Fruit fly (Drosophila melanogaster): ENCODE measurements around the gene p38a.

Gene p38a

dm6 chr3R:24108902-24109389 is 43.2 kb downstream of the p38a start, which contains the start of the genes eIF4EHP and CG18428 (continued):
- TF ChIP-seq slbo (GFP tag; IDR thresholded peaks at IDR 0.05) = no peak
- TF ChIP-seq CG12769 (tag; optimal IDR thresholded peaks at IDR 0.05) = peak; percentile 94
- peak; percentile 97 for TF ChIP-seq CG4707 (GFP tag; optimal IDR thresholded peaks at IDR 0.05)
- no peak for TF ChIP-seq CG34224 (GFP tag; IDR thresholded peaks at IDR 0.05; ENCODE audit: partially characterized antibody)
- peak; percentile 77 for TF ChIP-seq ERR (GFP tag; optimal IDR thresholded peaks at IDR 0.05)
- TF ChIP-seq CG13296 (GFP tag; optimal IDR thresholded peaks at IDR 0.05) = peak; percentile 100
- peak; percentile 99 for TF ChIP-seq CG9817 (tag; optimal IDR thresholded peaks at IDR 0.05)
- TF ChIP-seq CG11695 (GFP tag; IDR thresholded peaks at IDR 0.05) = no peak
- TF ChIP-seq chinmo (GFP tag; IDR thresholded peaks at IDR 0.05; ENCODE audit: partially characterized antibody) = no peak
- peak; percentile 54 for TF ChIP-seq Dp (GFP tag; optimal IDR thresholded peaks at IDR 0.05)
- peak; percentile 98 for TF ChIP-seq Blimp-1 (GFP tag; optimal IDR thresholded peaks at IDR 0.05)
- TF ChIP-seq MTF-1 (GFP tag; optimal IDR thresholded peaks at IDR 0.05; ENCODE audit: borderline replicate concordance) = peak; percentile 95
- peak; percentile 99 for TF ChIP-seq Chrac-16 (GFP tag; optimal IDR thresholded peaks at IDR 0.05)
- TF ChIP-seq CG6813 (GFP tag; optimal IDR thresholded peaks at IDR 0.05) = peak; percentile 99
- TF ChIP-seq yki (optimal IDR thresholded peaks at IDR 0.05) = no peak
- TF ChIP-seq dmrt99B (tag; optimal IDR thresholded peaks at IDR 0.05) = peak; percentile 99
- TF ChIP-seq CG7357 (GFP tag; IDR thresholded peaks at IDR 0.05) = peak; percentile 98
- TF ChIP-seq Sry-β (GFP tag; optimal IDR thresholded peaks at IDR 0.05) = peak; percentile 75
- peak; percentile 99 for TF ChIP-seq CG4328 (GFP tag; optimal IDR thresholded peaks at IDR 0.05)
- TF ChIP-seq CG7928 (GFP tag; optimal IDR thresholded peaks at IDR 0.05) = peak; percentile 79
- TF ChIP-seq psq (GFP tag; optimal IDR thresholded peaks at IDR 0.05) = peak; percentile 96
- peak; percentile 99 for TF ChIP-seq twi (tag; optimal IDR thresholded peaks at IDR 0.05)
- TF ChIP-seq CG6254 (GFP tag; optimal IDR thresholded peaks at IDR 0.05) = peak; percentile 95
- peak; percentile 90 for TF ChIP-seq Hey (tag; optimal IDR thresholded peaks at IDR 0.05)
- TF ChIP-seq Hand (GFP tag; optimal IDR thresholded peaks at IDR 0.05) = peak; percentile 99
- peak; percentile 97 for TF ChIP-seq Max (GFP tag; optimal IDR thresholded peaks at IDR 0.05)
- peak; percentile 96 for TF ChIP-seq jing (GFP tag; optimal IDR thresholded peaks at IDR 0.05)
- TF ChIP-seq Bdp1 (GFP tag; optimal IDR thresholded peaks at IDR 0.05) = peak; percentile 87
- peak; percentile 72 for TF ChIP-seq CG16863 (GFP tag; optimal IDR thresholded peaks at IDR 0.05)
- peak; percentile 92 for TF ChIP-seq ash1 (GFP tag; optimal IDR thresholded peaks at IDR 0.05)
- TF ChIP-seq pita (GFP tag; optimal IDR thresholded peaks at IDR 0.05) = no peak
- TF ChIP-seq CG14710 (tag; optimal IDR thresholded peaks at IDR 0.05) = peak; percentile 99
- peak; percentile 98 for TF ChIP-seq Med (GFP tag)
- TF ChIP-seq Mrtf (GFP tag; IDR thresholded peaks at IDR 0.05) = no peak; the same call in 1 of the 3 replicates
- TF ChIP-seq p53 (GFP tag; optimal IDR thresholded peaks at IDR 0.05) = peak; percentile 4
- TF ChIP-seq CG1233 (GFP tag; optimal IDR thresholded peaks at IDR 0.05) = peak; percentile 99
- peak; percentile 78 for TF ChIP-seq gro (GFP tag; optimal IDR thresholded peaks at IDR 0.05)
- no peak for TF ChIP-seq CG11247 (GFP tag; IDR thresholded peaks at IDR 0.05)
- peak; percentile 79 to 88 for TF ChIP-seq chif (GFP tag; optimal IDR thresholded peaks at IDR 0.05)
- TF ChIP-seq CG11085 (GFP tag; IDR thresholded peaks at IDR 0.05) = no peak
- TF ChIP-seq CG30403 (GFP tag; optimal IDR thresholded peaks at IDR 0.05) = peak; percentile 99
- TF ChIP-seq CG8478 (optimal IDR thresholded peaks at IDR 0.05) = no peak
- peak; percentile 100 for TF ChIP-seq Ssrp (tag; optimal IDR thresholded peaks at IDR 0.05)
- peak; percentile 99 for TF ChIP-seq CG11093 (GFP tag; IDR thresholded peaks at IDR 0.05)
- TF ChIP-seq dm (GFP tag; optimal IDR thresholded peaks at IDR 0.05) = peak; percentile 89
- no peak for TF ChIP-seq E2f1 (GFP tag; IDR thresholded peaks at IDR 0.05)
- no peak for TF ChIP-seq sc (optimal IDR thresholded peaks at IDR 0.05)
- TF ChIP-seq sc (GFP tag; optimal IDR thresholded peaks at IDR 0.05) = peak; percentile 99
- peak; percentile 97 for TF ChIP-seq slou (GFP tag; optimal IDR thresholded peaks at IDR 0.05)
- no peak for TF ChIP-seq rib (GFP tag; IDR thresholded peaks at IDR 0.05)
- no peak for TF ChIP-seq ato (GFP tag; IDR thresholded peaks at IDR 0.05; ENCODE audit: partially characterized antibody)
